Fruit fly (Drosophila melanogaster): ENCODE data around the gene CG32727.

Gene CG32727

DNA sequence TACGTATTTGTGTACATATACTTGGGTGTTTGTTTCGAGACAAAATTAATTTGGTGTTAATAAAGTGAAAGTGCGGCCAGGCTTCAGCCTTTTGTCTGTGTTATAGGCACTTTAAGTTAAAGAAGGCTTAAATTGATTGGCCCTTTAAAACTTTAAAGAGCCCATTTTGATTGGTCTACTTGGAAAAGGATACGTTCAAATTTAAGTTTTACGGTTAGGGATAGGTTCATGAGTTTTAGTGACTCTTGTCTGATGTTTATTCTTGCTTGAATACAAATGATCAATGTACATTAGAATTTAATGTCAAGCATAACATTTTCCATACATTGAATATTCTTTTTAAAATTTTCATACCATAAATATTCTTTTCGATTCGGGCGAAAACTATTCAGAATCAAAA lies at the start of gene CG32727:
Gene CG32727, plus strand, starts transcription at position 301 of the 400 bp plus-strand sequence.
- TF ChIP-seq CG17801 (GFP tag; optimal IDR thresholded peaks at IDR 0.05; ENCODE audit: partially characterized antibody): no peak

DNA sequence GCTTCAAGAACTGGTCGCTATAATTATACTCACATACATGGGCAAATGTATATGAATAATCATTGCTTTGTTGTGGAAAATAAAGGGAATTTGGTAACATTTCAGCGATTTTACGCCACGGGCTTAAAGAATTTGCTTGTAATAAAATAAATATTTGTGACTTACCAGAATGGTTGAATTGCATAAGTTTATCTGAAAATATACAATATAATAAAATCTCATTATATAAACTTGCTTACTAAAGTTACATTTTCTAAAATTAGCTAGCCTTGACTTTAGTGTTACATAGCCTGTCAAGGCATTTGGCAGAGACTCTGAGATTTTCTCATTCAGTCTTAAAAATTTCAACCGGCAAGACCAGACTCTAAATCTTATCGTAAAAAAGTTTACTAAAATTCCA lies 48.5 kb upstream of the CG32727 start, which contains the start of gene CG1999:
Gene CG1999, plus strand, starts transcription at position 301 of the 400 bp plus-strand sequence.
- no peak for TF ChIP-seq CG17801 (GFP tag; optimal IDR thresholded peaks at IDR 0.05; ENCODE audit: partially characterized antibody)

dm6 chrX:7368361-7368760 lies 38.6 kb upstream of the CG32727 start:
- no peak for TF ChIP-seq CG17801 (GFP tag; optimal IDR thresholded peaks at IDR 0.05; ENCODE audit: partially characterized antibody)

dm6 chrX:7372475-7372874 lies 34.5 kb upstream of the CG32727 start:
- no peak for TF ChIP-seq CG17801 (GFP tag; optimal IDR thresholded peaks at IDR 0.05; ENCODE audit: partially characterized antibody)

- no peak for TF ChIP-seq CG17801 (GFP tag; optimal IDR thresholded peaks at IDR 0.05; ENCODE audit: partially characterized antibody)
These were observed 29.2 kb upstream of the CG32727 start, which contains the start of gene CheA7a for dm6 chrX:7377840-7378239. Gene CheA7a (plus strand): TSS chrX:7378140.

- no peak for TF ChIP-seq CG17801 (GFP tag; optimal IDR thresholded peaks at IDR 0.05; ENCODE audit: partially characterized antibody)
These were observed 27.4 kb upstream of the CG32727 start for dm6 chrX:7379569-7379968.

dm6 chrX:7382890-7383289 lies 24.1 kb upstream of the CG32727 start, which contains the start of gene CG42781:
Gene CG42781 (minus strand): TSS chrX:7382990.
- TF ChIP-seq CG17801 (GFP tag; optimal IDR thresholded peaks at IDR 0.05; ENCODE audit: partially characterized antibody): no peak

DNA sequence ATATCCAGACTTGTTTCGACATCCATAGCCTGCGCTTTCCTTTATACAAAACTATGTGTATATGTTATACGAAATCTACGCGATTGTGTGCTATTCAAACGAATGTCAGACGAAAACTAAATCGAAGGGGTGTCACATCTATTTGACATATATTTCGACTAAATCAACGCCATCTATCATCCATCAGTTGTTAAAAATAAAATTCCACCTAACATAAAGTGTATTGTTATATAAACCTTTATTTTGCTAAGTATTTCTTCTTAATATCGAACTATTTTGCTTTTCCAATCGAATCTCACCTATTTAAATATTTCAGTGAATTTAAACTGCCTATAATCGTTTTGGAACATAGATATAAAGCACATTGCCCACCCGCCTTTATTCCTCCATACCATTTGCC lies 3.9 kb upstream of the CG32727 start, which contains the start of gene CG15035:
Gene CG15035, minus strand, starts transcription at position 101 of the 400 bp plus-strand sequence.
- TF ChIP-seq CG17801 (GFP tag; optimal IDR thresholded peaks at IDR 0.05; ENCODE audit: partially characterized antibody): no peak

dm6 chrX:7405697-7406096 lies 1.3 kb upstream of the CG32727 start, which contains the start of gene CG1677:
Gene CG1677 (minus strand): TSS chrX:7405797.
- no peak for TF ChIP-seq CG17801 (GFP tag; optimal IDR thresholded peaks at IDR 0.05; ENCODE audit: partially characterized antibody)

DNA sequence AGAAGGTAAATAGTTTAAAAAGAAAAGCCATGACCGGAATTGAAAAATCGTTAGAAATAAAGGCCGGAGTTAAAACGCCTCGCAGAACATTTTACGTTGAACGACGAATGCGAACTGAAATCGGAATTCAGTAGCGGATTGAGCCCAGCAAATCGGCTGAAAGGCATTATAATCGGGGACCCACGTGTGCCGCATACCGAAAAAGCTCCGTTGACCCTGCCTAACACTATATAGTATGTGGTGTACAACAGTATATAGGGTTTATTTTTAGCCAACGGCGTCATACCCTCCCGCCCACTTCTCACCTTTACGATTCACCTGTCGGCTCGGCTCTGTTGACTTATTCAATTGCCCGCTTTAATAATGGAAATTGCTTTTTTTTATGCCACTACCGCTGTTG lies 4.8 kb downstream of the CG32727 start, which contains the start of gene CG42246:
Gene CG42246, minus strand, starts transcription at position 101 of the 400 bp plus-strand sequence.
- no peak for TF ChIP-seq CG17801 (GFP tag; optimal IDR thresholded peaks at IDR 0.05; ENCODE audit: partially characterized antibody)

DNA sequence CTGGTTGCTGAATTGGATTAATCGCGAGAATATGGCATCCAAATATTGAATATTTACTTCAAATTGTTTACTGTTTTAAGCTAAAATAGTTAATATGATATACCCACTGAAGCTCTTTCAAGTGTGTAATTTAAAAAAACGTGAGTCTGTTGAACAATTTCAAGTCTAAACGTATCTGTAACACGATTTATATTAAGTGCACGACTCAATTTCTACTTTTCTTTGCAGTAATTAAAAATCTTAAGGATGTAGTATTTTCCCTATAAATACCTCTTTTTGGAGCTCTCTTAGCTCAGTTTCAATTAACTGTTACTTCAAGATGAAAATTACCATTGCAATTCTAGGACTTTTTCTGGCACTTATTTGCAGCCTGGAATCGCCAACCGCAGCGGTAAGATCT lies 5.4 kb downstream of the CG32727 start, which contains the start of gene CG42704:
Gene CG42704, plus strand, starts transcription at position 301 of the 400 bp plus-strand sequence.
- TF ChIP-seq CG17801 (GFP tag; optimal IDR thresholded peaks at IDR 0.05; ENCODE audit: partially characterized antibody): no peak

dm6 chrX:7413569-7413968 lies 6.6 kb downstream of the CG32727 start, which contains the start of gene CG42705:
Gene CG42705 (plus strand): TSS chrX:7413869.
- TF ChIP-seq CG17801 (GFP tag; optimal IDR thresholded peaks at IDR 0.05; ENCODE audit: partially characterized antibody): no peak

- TF ChIP-seq CG17801 (GFP tag; optimal IDR thresholded peaks at IDR 0.05; ENCODE audit: partially characterized antibody): no peak
These were observed 8.0 kb downstream of the CG32727 start for dm6 chrX:7415027-7415426.

- TF ChIP-seq CG17801 (GFP tag; optimal IDR thresholded peaks at IDR 0.05; ENCODE audit: partially characterized antibody): no peak
These were observed 9.9 kb downstream of the CG32727 start, which contains the start of gene CG34337 for dm6 chrX:7416953-7417352. Gene CG34337 (plus strand): TSS chrX:7417253.

DNA sequence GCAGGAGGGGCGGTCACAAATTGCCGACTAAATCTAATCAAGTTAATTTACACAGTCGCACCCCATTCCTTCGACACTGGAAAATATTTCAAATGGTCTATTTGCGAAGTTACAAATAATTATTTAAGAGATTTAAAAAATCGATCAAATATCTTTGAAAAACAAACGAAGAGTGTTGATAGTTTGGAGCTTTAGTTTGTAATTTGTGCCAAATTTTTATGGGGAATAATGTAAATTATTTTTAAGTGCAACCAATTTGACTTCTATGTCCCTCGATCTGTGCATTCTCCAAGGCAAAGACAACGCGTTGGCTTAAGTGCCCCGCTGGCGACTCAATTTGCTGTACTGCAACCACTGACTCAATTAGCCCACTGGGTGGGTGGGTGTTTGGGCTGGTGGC lies 10.9 kb downstream of the CG32727 start:
- TF ChIP-seq CG17801 (GFP tag; optimal IDR thresholded peaks at IDR 0.05; ENCODE audit: partially characterized antibody): no peak

dm6 chrX:7418294-7418693 lies 11.3 kb downstream of the CG32727 start, which contains the start of gene rumpel:
Gene rumpel (plus strand): TSS chrX:7418594.
- TF ChIP-seq CG17801 (GFP tag; optimal IDR thresholded peaks at IDR 0.05; ENCODE audit: partially characterized antibody): no peak

dm6 chrX:7422577-7422976 lies 15.6 kb downstream of the CG32727 start:
- TF ChIP-seq CG17801 (GFP tag; optimal IDR thresholded peaks at IDR 0.05; ENCODE audit: partially characterized antibody): no peak

Data from ovary, adult (tissue).